Worm (Caenorhabditis elegans) whole organism, mixed stage, embryonic: ENCODE measurements around the gene F44B9.5.

Experiments
- ceh-39 ChIP-seq: fragments of 150-350 bp; optimal IDR thresholded peaks from 2 replicates; lab custom pipeline; 2014; ENCODE audit warnings: missing biosample characterization, missing genetic modification characterization
- ces-1 ChIP-seq: fragments of 150-350 bp; optimal IDR thresholded peaks from 2 replicates; lab custom pipeline; 2014; ENCODE audit warnings: missing biosample characterization, missing genetic modification reagents, missing genetic modification characterization
- nhr-76 ChIP-seq: sonication (generic microtip); optimal IDR thresholded peaks from 2 replicates; lab custom pipeline; 2017; ENCODE audit warnings: missing biosample characterization, missing genetic modification characterization
- snpc-4 ChIP-seq: fragments of 150-350 bp; optimal IDR thresholded peaks from 2 replicates; lab custom pipeline; 2014; ENCODE audit warnings: missing biosample characterization, missing genetic modification characterization

DNA sequence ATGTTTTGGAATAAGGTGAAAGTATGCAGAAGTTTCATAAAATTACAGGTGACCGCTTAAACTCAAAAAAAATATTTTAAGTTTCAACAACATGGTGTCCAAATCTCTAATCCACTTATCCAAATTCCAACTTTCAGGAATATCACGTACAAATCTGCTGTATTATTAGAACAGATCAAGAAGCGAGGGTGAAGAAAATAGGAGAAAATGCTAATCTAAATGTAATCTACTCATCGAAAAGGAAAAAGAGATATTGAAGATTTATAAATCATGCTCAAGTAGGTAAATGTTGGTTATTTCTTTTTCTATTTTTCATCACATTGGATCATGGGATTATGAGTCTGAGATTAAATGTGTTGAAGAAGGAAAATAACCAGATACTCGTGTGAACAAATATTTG, 14.8 kb downstream of the F44B9.5 start:
- TF ChIP-seq snpc-4 (tag; lab: Kevin White, UChicago) (no peak), ceh-39 (no peak), nhr-76 (tag; lab: Kevin White, UChicago) (no peak), ces-1 (GFP tag; lab: Kevin White, UChicago) (no peak)
